Worm (Caenorhabditis elegans) whole organism, mixed stage, embryonic: ENCODE measurements around the gene arrd-11.

Experiments used
- blmp-1 ChIP-seq: fragments of 150-350 bp; optimal IDR thresholded peaks from 2 replicates; lab custom pipeline; 2014; ENCODE audit warnings: missing biosample characterization, missing genetic modification characterization
- ceh-43 ChIP-seq: fragments of 200-800 bp; sonication (Bioruptor generic); optimal IDR thresholded peaks from 2 replicates; lab custom pipeline; 2018; ENCODE audit warnings: mild to moderate bottlenecking, missing genetic modification characterization, moderate library complexity, missing compliant biosample characterization
- cnd-1 ChIP-seq: fragments of 200-800 bp; sonication (Bioruptor generic); optimal IDR thresholded peaks from 2 replicates; lab custom pipeline; 2018; ENCODE audit warnings: mild to moderate bottlenecking, missing genetic modification characterization, missing compliant biosample characterization
- hlh-1 ChIP-seq: fragments of 150-350 bp; optimal IDR thresholded peaks from 2 replicates; lab custom pipeline; 2014; ENCODE audit warnings: missing biosample characterization, missing genetic modification reagents, missing genetic modification characterization
- mab-5 ChIP-seq: fragments of 150-350 bp; optimal IDR thresholded peaks from 2 replicates; lab custom pipeline; 2014; ENCODE audit warnings: missing biosample characterization, missing genetic modification characterization
- pha-4 ChIP-seq: fragments of 150-350 bp; optimal IDR thresholded peaks from 2 replicates; lab custom pipeline; 2018; ENCODE audit warnings: missing biosample characterization, missing genetic modification reagents, missing genetic modification characterization

DNA sequence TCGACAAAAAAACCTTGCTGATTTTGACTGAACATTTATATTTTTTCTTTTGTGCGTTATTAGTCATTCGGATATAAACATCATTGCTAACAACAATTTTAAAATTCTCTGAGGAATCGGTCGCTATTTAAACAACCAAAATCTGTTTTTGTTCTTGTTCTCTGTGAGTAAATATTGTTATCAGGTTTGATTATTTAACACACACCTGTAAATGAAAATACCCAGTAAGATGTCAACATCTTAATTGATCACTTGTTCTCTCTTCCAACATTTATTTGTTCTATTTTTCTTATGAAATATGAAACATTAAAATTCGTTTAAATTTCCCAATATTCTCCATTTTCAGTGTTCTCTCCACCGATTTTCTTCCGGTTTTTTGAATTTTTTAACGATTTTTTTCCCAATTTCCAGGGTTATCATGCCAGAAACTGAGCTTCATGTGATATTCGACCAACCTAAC is at the start of gene arrd-11:
- TF ChIP-seq hlh-1 (tag; lab: Kevin White, UChicago): no peak
- no peak for TF ChIP-seq pha-4 (tag; lab: Kevin White, UChicago)
- no peak for TF ChIP-seq mab-5 (tag; lab: Kevin White, UChicago)
- no peak for TF ChIP-seq blmp-1 (tag; lab: Kevin White, UChicago)
- no peak for TF ChIP-seq ceh-43 (GFP tag; lab: Kevin White, UChicago)
- no peak for TF ChIP-seq cnd-1 (tag; lab: Kevin White, UChicago)
